Worm (Caenorhabditis elegans) whole organism, L3 larva: Measurements from ENCODE around the gene Y53C12B.7.
"Not testable (repeated sequence)": the region's sequence is repeated elsewhere in the genome, so short reads cannot be mapped to it uniquely, and the experiment has no call there.

Experiments
- aly-2 ChIP-seq: fragments of 150-350 bp; optimal IDR thresholded peaks from 2 replicates; lab custom pipeline; 2014; ENCODE audit warnings: missing biosample characterization, missing genetic modification characterization
- ama-1 ChIP-seq: fragments of 150-350 bp; optimal IDR thresholded peaks from 2 replicates; lab custom pipeline; 2018
- ceh-16 ChIP-seq: sonication (generic microtip); optimal IDR thresholded peaks from 2 replicates; lab custom pipeline; 2017; ENCODE audit warnings: missing biosample characterization, missing genetic modification characterization
- ceh-28 ChIP-seq: fragments of 150-350 bp; optimal IDR thresholded peaks from 2 replicates; lab custom pipeline; 2014; ENCODE audit warnings: missing biosample characterization, missing genetic modification reagents, missing genetic modification characterization
- ceh-82 ChIP-seq: fragments of 150-350 bp; optimal IDR thresholded peaks from 2 replicates; lab custom pipeline; 2014; ENCODE audit warnings: missing biosample characterization, missing genetic modification characterization
- ceh-9 ChIP-seq: sonication (generic microtip); optimal IDR thresholded peaks from 2 replicates; lab custom pipeline; 2018; ENCODE audit warnings: missing biosample characterization, missing genetic modification characterization
- daf-12 ChIP-seq: fragments of 150-350 bp; optimal IDR thresholded peaks from 2 replicates; lab custom pipeline; 2014; ENCODE audit warnings: missing biosample characterization, missing genetic modification reagents, missing genetic modification characterization
- egl-27 ChIP-seq: sonication (generic microtip); optimal IDR thresholded peaks from 4 replicates; lab custom pipeline; 2017; ENCODE audit warnings: missing biosample characterization, missing genetic modification reagents, missing genetic modification characterization
- egl-5 ChIP-seq: fragments of 150-350 bp; optimal IDR thresholded peaks from 2 replicates; lab custom pipeline; 2017; ENCODE audit warnings: missing biosample characterization, missing genetic modification reagents, missing genetic modification characterization, inconsistent platforms
- elt-1 ChIP-seq: fragments of 150-350 bp; optimal IDR thresholded peaks from 2 replicates; lab custom pipeline; 2014; ENCODE audit warnings: missing biosample characterization, missing genetic modification characterization
- elt-2 ChIP-seq: sonication (generic microtip); optimal IDR thresholded peaks from 2 replicates; lab custom pipeline; 2016; ENCODE audit warnings: missing genetic modification reagents, mild to moderate bottlenecking, missing genetic modification characterization, missing compliant biosample characterization
- elt-3 ChIP-seq, 3 experiments: fragments of 150-350 bp in 1 of 3; sonication (generic microtip) in 2 of 3; optimal IDR thresholded peaks; 2 replicates in 2 of 3; 4 replicates in 1 of 3; lab custom pipeline; 2014 to 2017; ENCODE audit warnings: missing biosample characterization in 3 of 3, missing genetic modification characterization in 3 of 3
- eor-1 ChIP-seq, 2 experiments: fragments of 150-350 bp; optimal IDR thresholded peaks; 2 replicates each; lab custom pipeline; 2014 to 2018; ENCODE audit warnings: missing biosample characterization in 2 of 2, missing genetic modification characterization in 2 of 2
- fkh-10 ChIP-seq: sonication (generic microtip); optimal IDR thresholded peaks from 2 replicates; lab custom pipeline; 2017; ENCODE audit warnings: missing biosample characterization, missing genetic modification reagents, missing genetic modification characterization
- fos-1 ChIP-seq: fragments of 150-350 bp; optimal IDR thresholded peaks from 2 replicates; lab custom pipeline; 2014; ENCODE audit warnings: missing biosample characterization, missing genetic modification characterization
- hmg-11 ChIP-seq: sonication (generic microtip); optimal IDR thresholded peaks from 2 replicates; lab custom pipeline; 2016; ENCODE audit warnings: missing genetic modification characterization, missing compliant biosample characterization
- jun-1 ChIP-seq: fragments of 150-350 bp; optimal IDR thresholded peaks from 2 replicates; lab custom pipeline; 2014; ENCODE audit warnings: missing biosample characterization, missing genetic modification reagents, missing genetic modification characterization
- lin-39 ChIP-seq: fragments of 150-350 bp; optimal IDR thresholded peaks from 2 replicates; lab custom pipeline; 2018; ENCODE audit warnings: missing biosample characterization, missing genetic modification reagents, missing genetic modification characterization
- mml-1 ChIP-seq: fragments of 150-350 bp; sonication (generic microtip); optimal IDR thresholded peaks from 3 replicates; lab custom pipeline; 2014; ENCODE audit warnings: missing biosample characterization, missing genetic modification characterization
- nfya-1 ChIP-seq: sonication (generic microtip); optimal IDR thresholded peaks from 2 replicates; lab custom pipeline; 2017; ENCODE audit warnings: missing genetic modification characterization, mild to moderate bottlenecking, missing compliant biosample characterization, antibody characterized with exemption, moderate library complexity; ENCODE audit not compliant: insufficient read depth
- nhr-11 ChIP-seq: fragments of 150-350 bp; optimal IDR thresholded peaks from 2 replicates; lab custom pipeline; 2014; ENCODE audit warnings: missing biosample characterization, missing genetic modification characterization
- nhr-23 ChIP-seq: fragments of 150-350 bp; optimal IDR thresholded peaks from 2 replicates; lab custom pipeline; 2014; ENCODE audit warnings: missing biosample characterization, missing genetic modification reagents, missing genetic modification characterization
- nhr-237 ChIP-seq: fragments of 150-350 bp; optimal IDR thresholded peaks from 2 replicates; lab custom pipeline; 2014; ENCODE audit warnings: missing biosample characterization, missing genetic modification characterization
- nhr-25 ChIP-seq: sonication (generic microtip); optimal IDR thresholded peaks from 2 replicates; lab custom pipeline; 2017; ENCODE audit warnings: missing biosample characterization, missing genetic modification characterization
- nhr-28 ChIP-seq: fragments of 150-350 bp; optimal IDR thresholded peaks from 2 replicates; lab custom pipeline; 2014; ENCODE audit warnings: missing biosample characterization, missing genetic modification characterization
- nhr-43 ChIP-seq: sonication (generic microtip); optimal IDR thresholded peaks from 2 replicates; lab custom pipeline; 2016; ENCODE audit warnings: mild to moderate bottlenecking, missing genetic modification characterization, missing compliant biosample characterization; ENCODE audit not compliant: poor library complexity, severe bottlenecking
- nhr-67 ChIP-seq: fragments of 150-350 bp; optimal IDR thresholded peaks from 2 replicates; lab custom pipeline; 2014; ENCODE audit warnings: missing biosample characterization, missing genetic modification characterization
- nhr-76 ChIP-seq: fragments of 150-350 bp; sonication (generic microtip); optimal IDR thresholded peaks from 5 replicates; lab custom pipeline; 2014; ENCODE audit warnings: missing biosample characterization, missing genetic modification characterization
- nhr-77 ChIP-seq: fragments of 150-350 bp; optimal IDR thresholded peaks from 2 replicates; lab custom pipeline; 2014; ENCODE audit warnings: missing biosample characterization, missing genetic modification characterization
- pha-4 ChIP-seq: fragments of 150-350 bp; optimal IDR thresholded peaks from 2 replicates; lab custom pipeline; 2014; ENCODE audit warnings: missing biosample characterization, missing genetic modification reagents, missing genetic modification characterization
- pqm-1 ChIP-seq: fragments of 150-350 bp; optimal IDR thresholded peaks from 2 replicates; lab custom pipeline; 2017; ENCODE audit warnings: missing biosample characterization, missing genetic modification characterization, inconsistent platforms
- sea-2 ChIP-seq: fragments of 150-350 bp; sonication (generic microtip); optimal IDR thresholded peaks from 4 replicates; lab custom pipeline; 2014; ENCODE audit warnings: missing biosample characterization, missing genetic modification reagents, missing genetic modification characterization
- skn-1 ChIP-seq: fragments of 150-350 bp; optimal IDR thresholded peaks from 2 replicates; lab custom pipeline; 2014; ENCODE audit warnings: missing biosample characterization, missing genetic modification characterization
- snpc-4 ChIP-seq: fragments of 150-350 bp; optimal IDR thresholded peaks from 2 replicates; lab custom pipeline; 2014; ENCODE audit warnings: missing biosample characterization, missing genetic modification characterization
- tbx-2 ChIP-seq: sonication (generic microtip); optimal IDR thresholded peaks from 2 replicates; lab custom pipeline; 2016; ENCODE audit warnings: mild to moderate bottlenecking, missing genetic modification characterization, missing compliant biosample characterization
- unc-39 ChIP-seq: sonication (generic microtip); optimal IDR thresholded peaks from 4 replicates; lab custom pipeline; 2017; ENCODE audit warnings: missing biosample characterization, missing genetic modification characterization
- unc-62 ChIP-seq: fragments of 150-350 bp; sonication (generic microtip); optimal IDR thresholded peaks from 4 replicates; lab custom pipeline; 2014; ENCODE audit warnings: missing biosample characterization, missing genetic modification reagents, missing genetic modification characterization
- zag-1 ChIP-seq: fragments of 150-350 bp; optimal IDR thresholded peaks from 2 replicates; lab custom pipeline; 2014; ENCODE audit warnings: missing biosample characterization, missing genetic modification characterization
- ztf-11 ChIP-seq: fragments of 150-350 bp; optimal IDR thresholded peaks from 2 replicates; lab custom pipeline; 2014; ENCODE audit warnings: missing biosample characterization, missing genetic modification characterization
- ztf-4 ChIP-seq: fragments of 150-350 bp; optimal IDR thresholded peaks from 2 replicates; lab custom pipeline; 2014; ENCODE audit warnings: missing biosample characterization, missing genetic modification characterization

The Y53C12B.7 gene

DNA sequence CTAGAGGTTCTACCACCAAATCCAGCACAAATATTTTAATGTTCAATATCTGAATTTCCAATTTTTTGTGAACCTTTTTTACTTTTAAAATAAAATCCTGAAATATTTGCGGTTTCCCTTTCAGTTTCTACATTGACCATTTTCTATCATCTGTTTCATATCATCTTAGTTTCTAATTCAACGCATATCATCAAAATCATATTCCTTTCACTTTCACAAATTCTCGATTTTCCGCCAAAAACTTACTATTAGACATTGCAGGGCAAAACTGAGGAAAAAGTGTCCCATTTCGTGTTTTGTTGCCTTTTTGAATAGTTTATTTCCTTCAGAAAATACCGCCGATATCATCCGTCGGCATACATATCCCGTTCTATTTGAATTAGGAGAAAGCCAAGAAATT, 28.0 kb downstream of the Y53C12B.7 start:
- TF ChIP-seq nhr-76 (peak; percentile 91), ceh-16 (tag; lab: Kevin White, UChicago) (no peak), ceh-82 (tag; lab: Kevin White, UChicago) (no peak), pha-4 (tag; lab: Kevin White, UChicago) (no peak)
- TF ChIP-seq, all 47 proteins: peak for 1

DNA sequence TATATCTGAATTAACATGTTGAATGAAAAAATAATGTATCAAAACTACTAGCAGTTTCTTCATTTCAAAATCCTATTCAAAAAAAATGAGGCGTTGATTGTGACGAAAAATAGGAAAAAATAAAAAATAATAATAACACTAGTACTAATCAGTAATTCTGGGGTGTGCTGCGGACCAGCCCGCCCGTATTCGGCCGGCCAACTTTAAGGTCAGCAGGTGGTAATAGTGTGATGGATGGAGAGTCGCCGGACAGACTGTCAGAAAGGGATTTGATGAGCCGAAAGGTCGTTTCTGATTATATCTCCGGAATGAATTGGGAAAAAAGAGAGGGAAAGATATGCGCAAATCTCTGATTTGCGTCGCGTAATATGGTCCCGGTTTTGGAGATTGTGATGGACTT, 28.6 kb downstream of the Y53C12B.7 start, which contains the start of gene cutl-2:
cutl-2 (minus strand) TSS at position 210 of the 400 bp plus-strand sequence.
- TF ChIP-seq ztf-11 (tag; lab: Kevin White, UChicago) (no peak), jun-1 (tag; lab: Kevin White, UChicago) (no peak)

DNA sequence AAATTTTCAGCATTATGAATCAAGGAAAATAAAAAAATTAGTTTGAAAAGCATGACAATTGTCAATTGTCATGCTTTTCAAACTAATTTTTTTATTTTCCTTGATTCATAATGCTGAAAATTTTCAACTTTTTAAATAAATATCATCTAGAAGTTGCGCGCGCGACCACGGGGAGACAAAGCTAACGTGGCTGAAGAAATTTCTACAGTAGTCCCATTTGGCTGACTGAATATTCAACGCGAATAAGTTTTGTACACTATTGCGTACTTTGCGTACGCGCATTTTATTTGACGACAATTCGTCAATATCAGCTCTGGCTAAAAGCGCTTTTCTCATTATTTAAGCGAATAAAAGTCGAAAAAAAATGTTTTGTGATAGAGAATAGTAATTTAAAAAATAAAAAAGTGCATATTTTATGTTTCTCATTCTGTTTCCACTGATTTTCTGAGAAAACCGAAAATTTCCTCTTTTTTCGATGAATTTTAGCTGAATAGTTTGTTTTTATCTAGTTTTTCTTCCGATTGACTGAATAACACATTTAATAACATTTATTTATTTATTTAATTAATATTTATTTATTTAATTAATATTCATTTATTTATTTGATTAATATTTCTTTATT, 34.3 kb downstream of the Y53C12B.7 start, which contains the start of gene Y53C12A.11:
Y53C12A.11 (minus strand) TSS at position 68 of the 622 bp plus-strand sequence.
- TF ChIP-seq nhr-237 (tag; lab: Kevin White, UChicago); nhr-25 (tag; lab: Kevin White, UChicago); elt-3 (tag; optimal IDR thresholded peaks at IDR 0.05; lab: Kevin White, UChicago): not testable (repeated sequence)

DNA sequence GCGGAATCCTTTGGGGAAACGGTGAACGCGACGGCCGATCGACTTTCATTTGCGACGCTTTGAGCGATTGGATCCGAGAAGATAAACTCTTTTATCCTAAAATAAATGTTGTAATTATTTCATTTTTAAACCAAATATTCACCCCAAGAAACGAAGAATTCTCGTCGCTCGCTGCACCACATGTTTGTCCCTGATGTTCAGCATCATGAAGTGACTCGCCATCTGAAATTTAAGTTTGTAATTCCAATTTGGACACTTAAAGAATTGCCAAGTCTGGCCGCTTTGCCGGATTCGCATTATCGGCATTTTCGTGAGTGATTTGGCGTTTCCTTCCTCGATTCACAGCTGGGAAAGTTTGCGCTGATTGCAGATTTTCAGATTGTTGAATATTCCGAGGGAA, 35.1 kb downstream of the Y53C12B.7 start, which contains the start of gene Y53C12A.6:
Y53C12A.6 (minus strand) TSS at position 101 of the 400 bp plus-strand sequence.
- TF ChIP-seq skn-1 (tag; lab: Kevin White, UChicago) (no peak), ceh-9 (tag; lab: Kevin White, UChicago) (no peak), mml-1 (no peak), jun-1 (tag; lab: Kevin White, UChicago) (no peak), aly-2 (tag; lab: Kevin White, UChicago) (no peak), elt-2 (tag; lab: Kevin White, UChicago) (no peak), elt-1 (tag; lab: Kevin White, UChicago) (no peak), sea-2 (GFP tag; lab: Kevin White, UChicago) (no peak), nhr-11 (tag; lab: Kevin White, UChicago) (no peak)

DNA sequence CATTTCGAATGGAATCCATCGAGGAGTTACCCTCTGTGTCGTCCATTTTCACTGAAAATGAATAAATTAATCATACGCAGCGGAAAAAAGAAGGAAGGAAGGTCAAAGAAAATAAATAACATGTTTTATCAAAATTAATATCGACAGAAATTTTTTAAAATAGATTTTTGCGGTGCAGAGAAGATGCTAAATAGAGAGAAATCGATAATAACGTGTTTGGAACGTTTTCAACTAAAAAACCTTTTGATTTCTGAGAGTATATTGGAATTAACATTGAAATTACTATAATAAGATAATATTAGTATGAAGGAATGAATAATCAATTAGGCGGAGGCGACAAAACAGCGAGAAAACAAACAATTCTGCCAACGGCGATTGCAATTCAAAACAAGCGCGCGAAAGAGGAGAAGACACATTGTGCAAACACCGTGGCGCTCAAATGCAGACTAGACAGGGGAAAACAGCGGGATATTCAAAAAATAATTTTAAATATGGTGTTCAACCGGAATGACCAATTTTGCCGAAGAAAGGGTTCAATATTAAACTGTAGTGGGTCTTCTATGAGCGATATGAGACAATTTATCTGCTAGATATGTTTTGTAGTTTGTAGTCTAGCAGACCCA, 36.5 kb downstream of the Y53C12B.7 start, which contains the start of gene wee-1.3:
wee-1.3 (minus strand) TSS at position 51 of the 623 bp plus-strand sequence.
- TF ChIP-seq nhr-28, result no peak
- TF ChIP-seq nhr-77 (tag; lab: Kevin White, UChicago), result no peak
- no peak for TF ChIP-seq egl-27 (tag; lab: Kevin White, UChicago)
- TF ChIP-seq zag-1, result no peak
- TF ChIP-seq fkh-10, result no peak
- peak; percentile 52 for TF ChIP-seq elt-2 (tag; lab: Kevin White, UChicago)
- TF ChIP-seq eor-1 (tag; optimal IDR thresholded peaks at IDR 0.05; lab: Kevin White, UChicago), result no peak
- TF ChIP-seq hmg-11, result peak; percentile 43
- peak; percentile 42 for TF ChIP-seq ceh-28 (tag; lab: Kevin White, UChicago)
- peak; percentile 3 for TF ChIP-seq ceh-82 (tag; lab: Kevin White, UChicago)
- TF ChIP-seq nhr-43 (tag; lab: Kevin White, UChicago), result no peak
- TF ChIP-seq mml-1, result no peak
- TF ChIP-seq unc-39 (tag; lab: Kevin White, UChicago), result no peak
- no peak for TF ChIP-seq ceh-16 (tag; lab: Kevin White, UChicago)
- TF ChIP-seq nhr-237 (tag; lab: Kevin White, UChicago), result no peak
- TF ChIP-seq daf-12 (tag; lab: Kevin White, UChicago), result no peak
- no peak for TF ChIP-seq nhr-76
- TF ChIP-seq nhr-11 (tag; lab: Kevin White, UChicago), result peak; percentile 76
- peak; percentile 72 for TF ChIP-seq nhr-25 (tag; lab: Kevin White, UChicago)
- no peak for TF ChIP-seq fos-1 (tag; lab: Kevin White, UChicago)
- peak; percentile 13 for TF ChIP-seq ama-1 (lab: Kevin White, UChicago)
- no peak for TF ChIP-seq nhr-67 (tag; lab: Kevin White, UChicago)
- TF ChIP-seq tbx-2 (tag; lab: Kevin White, UChicago), result no peak
- no peak for TF ChIP-seq ztf-4
- TF ChIP-seq pha-4 (tag; lab: Kevin White, UChicago), result peak; percentile 91
- peak; percentile 29 for TF ChIP-seq elt-1 (tag; lab: Kevin White, UChicago)
- TF ChIP-seq jun-1 (tag; lab: Kevin White, UChicago), result peak; percentile 46
- no peak for TF ChIP-seq sea-2 (GFP tag; lab: Kevin White, UChicago)
- TF ChIP-seq ceh-9 (tag; lab: Kevin White, UChicago), result no peak
- TF ChIP-seq nfya-1, result peak; percentile 86
- no peak for TF ChIP-seq aly-2 (tag; lab: Kevin White, UChicago)
- peak; percentile 83 for TF ChIP-seq egl-5 (tag; lab: Kevin White, UChicago)
- no peak for TF ChIP-seq unc-62 (GFP tag; lab: Kevin White, UChicago)
- TF ChIP-seq ztf-11 (tag; lab: Kevin White, UChicago), result no peak
- TF ChIP-seq pqm-1 (tag; lab: Kevin White, UChicago), result peak; percentile 57
- TF ChIP-seq nhr-23 (tag; lab: Kevin White, UChicago), result peak; percentile 87
- TF ChIP-seq lin-39, result peak; percentile 52
- peak; percentile 26 for TF ChIP-seq snpc-4 (tag; lab: Kevin White, UChicago)
